Worm (Caenorhabditis elegans): ENCODE data around the gene fbxb-87.

- no peak for TF ChIP-seq F55B11.4 (tag; optimal IDR thresholded peaks at IDR 0.05; ENCODE audit: borderline replicate concordance, insufficient read depth)
- no peak for TF ChIP-seq Y53G8AR.9 (GFP tag; conservative IDR thresholded peaks at IDR 0.05)
- TF ChIP-seq chd-7 (tag; optimal IDR thresholded peaks at IDR 0.05) = no peak
- no peak for TF ChIP-seq sptf-2 (GFP tag; optimal IDR thresholded peaks at IDR 0.05)
Observed at ce11 chrIII:10875132-10875531, 19.2 kb upstream of the fbxb-87 start, which contains the start of gene C44B9.2.

All from whole organism, young adult.